Fruit fly (Drosophila melanogaster) whole organism, adult: ENCODE results near the gene Asator.

Source experiments
- CG11617 ChIP-seq: fragments of 200-800 bp; sonication (Bioruptor generic); optimal IDR thresholded peaks from 2 replicates; lab custom pipeline; 2017; ENCODE audit warnings: mild to moderate bottlenecking, missing biosample characterization, missing genetic modification reagents, missing genetic modification characterization
- CG12768 ChIP-seq: fragments of 200-800 bp; sonication (Bioruptor generic); optimal IDR thresholded peaks from 2 replicates; lab custom pipeline; 2017; ENCODE audit warnings: missing biosample characterization, missing genetic modification characterization, mild to moderate bottlenecking, moderate library complexity, missing genetic modification reagents
- CG14711 ChIP-seq: fragments of 200-800 bp; sonication (Bioruptor generic); optimal IDR thresholded peaks from 2 replicates; lab custom pipeline; 2018; ENCODE audit warnings: missing biosample characterization, mild to moderate bottlenecking, missing genetic modification characterization, moderate library complexity
- CG33017 ChIP-seq: fragments of 200-800 bp; sonication (Bioruptor generic); optimal IDR thresholded peaks from 2 replicates; lab custom pipeline; 2018; ENCODE audit warnings: missing biosample characterization, mild to moderate bottlenecking, missing genetic modification characterization, moderate library complexity
- CG5204 ChIP-seq: fragments of 200-800 bp; sonication (Bioruptor generic); optimal IDR thresholded peaks from 2 replicates; lab custom pipeline; 2016; ENCODE audit warnings: missing biosample characterization, missing genetic modification characterization
- CG7045 ChIP-seq: fragments of 200-800 bp; sonication (Bioruptor generic); optimal IDR thresholded peaks from 2 replicates; lab custom pipeline; 2017; ENCODE audit warnings: missing biosample characterization, mild to moderate bottlenecking, missing genetic modification characterization
- CG7101 ChIP-seq: fragments of 200-800 bp; sonication (Bioruptor generic); optimal IDR thresholded peaks from 2 replicates; lab custom pipeline; 2018; ENCODE audit warnings: missing biosample characterization, mild to moderate bottlenecking, missing genetic modification characterization, moderate library complexity
- Crg-1 ChIP-seq: fragments of 200-800 bp; sonication (Bioruptor generic); optimal IDR thresholded peaks from 2 replicates; lab custom pipeline; 2016; ENCODE audit warnings: missing biosample characterization, missing genetic modification characterization
- Hr96 ChIP-seq: fragments of 200-800 bp; sonication (Bioruptor generic); optimal IDR thresholded peaks from 2 replicates; lab custom pipeline; 2016; ENCODE audit warnings: missing biosample characterization, missing genetic modification characterization
- Mnt ChIP-seq: fragments of 200-800 bp; sonication (Bioruptor generic); optimal IDR thresholded peaks from 2 replicates; lab custom pipeline; 2016; ENCODE audit warnings: missing biosample characterization, mild to moderate bottlenecking, missing genetic modification characterization
- cic ChIP-seq: fragments of 200-800 bp; sonication (Bioruptor generic); optimal IDR thresholded peaks from 2 replicates; lab custom pipeline; 2017; ENCODE audit warnings: missing biosample characterization, mild to moderate bottlenecking, missing genetic modification characterization, moderate library complexity
- kay ChIP-seq: fragments of 200-800 bp; sonication (Bioruptor generic); peaks from one replicate; lab custom pipeline; 2016; ENCODE audit warnings: missing biosample characterization, missing genetic modification characterization, borderline replicate concordance
- pad ChIP-seq: fragments of 200-800 bp; sonication (Bioruptor generic); optimal IDR thresholded peaks from 3 replicates; lab custom pipeline; 2017; ENCODE audit warnings: missing biosample characterization, missing genetic modification characterization, mild to moderate bottlenecking, moderate library complexity, missing genetic modification reagents
- toe ChIP-seq: fragments of 200-800 bp; sonication (Bioruptor generic); optimal IDR thresholded peaks from 2 replicates; lab custom pipeline; 2016; ENCODE audit warnings: missing biosample characterization, missing genetic modification characterization

dm6 chr4:502510-503087 lies 13.8 kb upstream of the Asator start:
- TF ChIP-seq Mnt (GFP tag; lab: Kevin White, UChicago) (peak; percentile 4), Hr96 (GFP tag; lab: Kevin White, UChicago) (no peak), CG7045 (GFP tag; lab: Kevin White, UChicago) (no peak), Crg-1 (no peak), CG12768 (GFP tag; lab: Kevin White, UChicago) (no peak), toe (GFP tag; lab: Kevin White, UChicago) (no peak), CG7101 (tag; lab: Kevin White, UChicago) (no peak), CG11617 (GFP tag; lab: Kevin White, UChicago) (no peak), kay (GFP tag; lab: Kevin White, UChicago) (no peak), cic (GFP tag; lab: Kevin White, UChicago) (no peak), pad (GFP tag; lab: Kevin White, UChicago) (no peak), CG5204 (GFP tag; lab: Kevin White, UChicago) (no peak), CG33017 (no peak), CG14711 (tag; lab: Kevin White, UChicago) (no peak)
